Worm (Caenorhabditis elegans): ENCODE measurements around the gene efk-1.

DNA sequence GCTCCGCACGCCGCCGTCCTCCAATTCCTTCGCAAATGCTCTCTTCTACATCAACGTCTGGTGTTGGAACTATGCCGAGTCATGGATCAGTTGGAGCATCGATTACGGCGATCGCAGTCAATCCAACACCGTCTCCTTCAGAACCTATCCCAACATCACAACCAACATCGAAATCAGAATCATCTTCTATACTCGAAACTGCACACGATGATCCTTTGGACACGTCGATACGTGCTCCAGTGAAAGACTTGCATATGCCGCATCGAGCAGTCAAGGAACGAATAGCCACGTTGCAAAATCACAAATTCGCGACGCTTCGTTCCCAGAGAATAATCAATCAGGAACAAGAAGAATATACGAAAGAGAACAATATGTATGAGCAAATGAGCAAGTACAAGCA is 47.4 kb downstream of the efk-1 start:
- TF ChIP-seq T22C8.4 (GFP tag; IDR thresholded peaks at IDR 0.05) (no peak), flt-1 (GFP tag; IDR thresholded peaks at IDR 0.05) (no peak)

All from whole organism, midembryonic.